Worm (Caenorhabditis elegans): ENCODE results near the gene srlf-32.

DNA sequence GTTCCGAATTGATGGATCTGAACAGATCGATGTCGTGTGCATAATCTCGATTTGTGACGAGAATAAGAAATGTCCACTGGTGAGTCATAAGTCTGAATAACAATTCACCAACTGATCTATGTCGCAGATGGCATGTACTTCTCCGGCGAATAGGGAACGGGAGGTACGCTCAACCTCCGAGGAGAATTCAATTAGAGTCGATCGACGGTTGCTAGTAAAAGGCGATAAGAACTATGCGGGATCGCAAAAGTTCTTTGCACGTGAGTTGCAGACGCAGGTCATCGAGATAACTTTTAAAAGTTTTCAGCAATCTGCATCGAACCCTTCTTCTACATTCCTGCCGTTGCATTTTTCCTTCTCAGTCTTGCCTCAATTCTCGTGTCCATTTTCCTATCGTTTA, 43.3 kb upstream of the srlf-32 start:
- TF ChIP-seq snpc-4 (GFP tag; optimal IDR thresholded peaks at IDR 0.05) (no peak), snpc-4 (tag; optimal IDR thresholded peaks at IDR 0.05) (no peak), unc-62 (GFP tag; optimal IDR thresholded peaks at IDR 0.05) (no peak), xnd-1 (tag; optimal IDR thresholded peaks at IDR 0.05) (no peak)

Measured in whole organism, young adult.